Fruit fly (Drosophila melanogaster): ENCODE measurements around the gene CG15771.
A peak's percentile ranks its signal among the peaks of the same experiment; 100 is the strongest.

The CG15771 gene

DNA sequence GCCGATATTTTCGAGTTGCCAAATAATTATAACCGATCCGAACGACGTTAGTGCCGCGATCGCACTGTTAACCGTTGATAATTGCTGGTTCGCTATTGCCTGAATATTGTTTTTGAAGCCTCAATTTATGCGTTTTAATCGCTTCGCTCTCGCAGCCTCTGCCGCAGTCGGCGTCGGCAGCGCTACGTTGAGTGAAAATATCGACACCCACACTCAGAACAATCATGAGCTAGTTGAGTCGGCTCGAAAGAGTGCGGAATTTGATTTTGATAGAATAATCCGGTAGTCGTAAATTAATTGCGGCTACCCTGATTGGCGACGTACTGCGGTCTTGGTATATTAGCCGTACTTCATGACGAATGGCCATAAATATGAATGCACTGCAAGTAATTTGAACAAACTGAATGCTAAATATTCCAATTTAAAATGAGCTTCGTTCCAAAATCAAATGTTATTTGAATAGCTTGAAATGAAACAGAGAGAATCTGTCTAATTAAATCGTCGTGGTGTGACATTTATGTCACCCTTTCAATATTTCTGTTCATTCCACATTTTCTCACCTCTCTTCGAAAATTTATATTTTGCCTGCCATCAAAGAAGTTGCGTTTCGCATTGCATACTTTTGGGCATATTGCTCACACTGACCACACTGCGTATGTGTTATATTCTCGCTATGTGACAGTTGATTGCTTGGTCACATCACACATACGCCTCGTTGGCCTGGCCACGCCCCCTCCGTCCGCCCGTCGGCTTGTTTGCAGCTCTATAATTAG is 39.7 kb upstream of the CG15771 start (continued):
- TF ChIP-seq Eip74EF (GFP tag; optimal IDR thresholded peaks at IDR 0.05) (no peak), run (tag; optimal IDR thresholded peaks at IDR 0.05) (no peak), exex (tag; optimal IDR thresholded peaks at IDR 0.05) (peak; percentile 24), lov (optimal IDR thresholded peaks at IDR 0.05) (no peak), lov (GFP tag; IDR thresholded peaks at IDR 0.05) (no peak), CG3065 (GFP tag; optimal IDR thresholded peaks at IDR 0.05) (peak; percentile 25), CG13287 (GFP tag; IDR thresholded peaks at IDR 0.05; ENCODE audit: partially characterized antibody) (peak; percentile 42; the same call in 1 of the 2 replicates), Med (GFP tag) (peak; percentile 70), E2f2 (GFP tag; IDR thresholded peaks at IDR 0.05) (0 out of 2 replicates have a peak, but pooled peaks have one; percentile 22), CkIIα-i1 (GFP tag; IDR thresholded peaks at IDR 0.05) (no peak), CG2120 (GFP tag; optimal IDR thresholded peaks at IDR 0.05) (peak; percentile 34), Stat92E (GFP tag; optimal IDR thresholded peaks at IDR 0.05) (no peak), twi (tag; optimal IDR thresholded peaks at IDR 0.05) (no peak), bigmax (GFP tag; optimal IDR thresholded peaks at IDR 0.05) (no peak), CG6854 (GFP tag; optimal IDR thresholded peaks at IDR 0.05) (no peak), gsb-n (tag; optimal IDR thresholded peaks at IDR 0.05) (no peak), CG10209 (GFP tag; optimal IDR thresholded peaks at IDR 0.05) (no peak), CoRest (tag; optimal IDR thresholded peaks at IDR 0.05) (no peak), Taf1 (GFP tag; IDR thresholded peaks at IDR 0.05) (no peak), CG14050 (GFP tag; IDR thresholded peaks at IDR 0.05) (no peak), CG13775 (GFP tag; optimal IDR thresholded peaks at IDR 0.05) (no peak), lab (GFP tag; optimal IDR thresholded peaks at IDR 0.05) (peak; percentile 31), CG7372 (GFP tag; IDR thresholded peaks at IDR 0.05) (peak; percentile 98), otp (GFP tag; IDR thresholded peaks at IDR 0.05) (0 out of 3 replicates have a peak, but pooled peaks have one; percentile 34), Pdp1 (GFP tag; optimal IDR thresholded peaks at IDR 0.05) (peak in 1 of 2 experiments; percentile 18), nom (GFP tag; optimal IDR thresholded peaks at IDR 0.05) (no peak), CG9797 (GFP tag; optimal IDR thresholded peaks at IDR 0.05) (no peak), CG10979 (tag; optimal IDR thresholded peaks at IDR 0.05) (peak; percentile 50), maf-S (GFP tag; optimal IDR thresholded peaks at IDR 0.05) (no peak), al (GFP tag; IDR thresholded peaks at IDR 0.05) (0 out of 2 replicates have a peak, but pooled peaks have one; percentile 12), CG1529 (GFP tag; optimal IDR thresholded peaks at IDR 0.05) (no peak), pnt (GFP tag; optimal IDR thresholded peaks at IDR 0.05) (no peak), CG18619 (GFP tag; optimal IDR thresholded peaks at IDR 0.05) (no peak), NC2α (GFP tag; optimal IDR thresholded peaks at IDR 0.05) (no peak), az2 (GFP tag; optimal IDR thresholded peaks at IDR 0.05) (no peak), Bgb (GFP tag; IDR thresholded peaks at IDR 0.05; ENCODE audit: partially characterized antibody) (peak; percentile 7; the same call in 1 of the 2 replicates), Ravus (GFP tag; IDR thresholded peaks at IDR 0.05) (no peak), CG7556 (GFP tag; optimal IDR thresholded peaks at IDR 0.05) (no peak), HLH4C (GFP tag; IDR thresholded peaks at IDR 0.05; ENCODE audit: partially characterized antibody) (no peak), CG12769 (tag; optimal IDR thresholded peaks at IDR 0.05) (peak; percentile 14), CG8281 (tag; optimal IDR thresholded peaks at IDR 0.05) (peak; percentile 87), chinmo (GFP tag; IDR thresholded peaks at IDR 0.05; ENCODE audit: partially characterized antibody) (0 out of 4 replicates have a peak, but pooled peaks have one; percentile 56), br (optimal IDR thresholded peaks at IDR 0.05) (no peak), CG3847 (GFP tag; IDR thresholded peaks at IDR 0.05) (0 out of 2 replicates have a peak, but pooled peaks have one; percentile 7), Sry-β (GFP tag; optimal IDR thresholded peaks at IDR 0.05) (no peak), CG18476 (GFP tag; optimal IDR thresholded peaks at IDR 0.05) (no peak), Deaf1 (tag; optimal IDR thresholded peaks at IDR 0.05) (peak; percentile 3), Hmx (GFP tag; optimal IDR thresholded peaks at IDR 0.05) (no peak)

All from whole organism, embryonic.